Fruit fly (Drosophila melanogaster) ovary, adult (tissue): ENCODE data around the gene CG5781.

Experiments used
- CG17801 ChIP-seq: fragments of 200-800 bp; optimal IDR thresholded peaks from 2 replicates; lab custom pipeline; 2019; ENCODE audit warnings: missing biosample characterization, mild to moderate bottlenecking, missing genetic modification characterization, moderate library complexity; ENCODE audit not compliant: partially characterized antibody

CG5781 gene

dm6 chr2L:12694823-12695420, 2.2 kb downstream of the CG5781 start, which contains the start of the genes IFT43 and PICK1:
IFT43 (minus strand) TSS chr2L:12694988.
PICK1 (plus strand) TSS chr2L:12695033.
- no peak for TF ChIP-seq CG17801

- TF ChIP-seq CG17801: no peak
Observed at dm6 chr2L:12692343-12693079, 4.6 kb downstream of the CG5781 start, which contains the start of the genes CCT4 and CG6153. CCT4 (minus strand) TSS chr2L:12692934. CG6153 (plus strand) TSS chr2L:12692993.

- no peak for TF ChIP-seq CG17801
Observed at dm6 chr2L:12689281-12689765, 7.8 kb downstream of the CG5781 start.

dm6 chr2L:12686811-12687210, 10.3 kb downstream of the CG5781 start:
- TF ChIP-seq CG17801: no peak

- no peak for TF ChIP-seq CG17801
Observed at dm6 chr2L:12681603-12682368, 15.3 kb downstream of the CG5781 start.

- no peak for TF ChIP-seq CG17801
Observed at dm6 chr2L:12679310-12679709, 17.8 kb downstream of the CG5781 start.

- TF ChIP-seq CG17801: no peak
Observed at dm6 chr2L:12678286-12678685, 18.8 kb downstream of the CG5781 start.

- TF ChIP-seq CG17801: no peak
Observed at dm6 chr2L:12674365-12674764, 22.8 kb downstream of the CG5781 start.

- TF ChIP-seq CG17801: no peak
Observed at dm6 chr2L:12672296-12672695, 24.8 kb downstream of the CG5781 start.

dm6 chr2L:12669614-12670013, 27.5 kb downstream of the CG5781 start, which contains the start of gene Nepl7:
Nepl7 (minus strand) TSS chr2L:12669714.
- TF ChIP-seq CG17801: no peak

dm6 chr2L:12666002-12666576, 31.0 kb downstream of the CG5781 start:
- no peak for TF ChIP-seq CG17801

dm6 chr2L:12657337-12657736, 39.8 kb downstream of the CG5781 start:
- TF ChIP-seq CG17801: no peak

- no peak for TF ChIP-seq CG17801
Observed at dm6 chr2L:12656865-12657264, 40.3 kb downstream of the CG5781 start, which contains the start of gene pdm2. pdm2 (plus strand) TSS chr2L:12657165.

- no peak for TF ChIP-seq CG17801
Observed at dm6 chr2L:12655731-12656326, 41.3 kb downstream of the CG5781 start.

- TF ChIP-seq CG17801: no peak
Observed at dm6 chr2L:12651040-12651439, 46.1 kb downstream of the CG5781 start.
